Fruit fly (Drosophila melanogaster) whole organism, prepupa: Measurements from ENCODE around the gene CG10669.

Experiments
- Blimp-1 ChIP-seq: fragments of 200-800 bp; sonication (Bioruptor generic); optimal IDR thresholded peaks from 3 replicates; lab custom pipeline; 2017; ENCODE audit warnings: missing biosample characterization, missing genetic modification characterization, mild to moderate bottlenecking, moderate library complexity, missing genetic modification reagents
- CG9139 ChIP-seq: fragments of 200-800 bp; sonication (Bioruptor generic); optimal IDR thresholded peaks from 3 replicates; lab custom pipeline; 2017; ENCODE audit warnings: missing biosample characterization, mild to moderate bottlenecking, missing genetic modification characterization
- Hr4 ChIP-seq: fragments of 200-800 bp; sonication (Bioruptor generic); optimal IDR thresholded peaks from 3 replicates; lab custom pipeline; 2016; ENCODE audit warnings: missing biosample characterization, missing genetic modification characterization
- spab ChIP-seq: fragments of 200-800 bp; sonication (Bioruptor generic); optimal IDR thresholded peaks from 2 replicates; lab custom pipeline; 2017; ENCODE audit warnings: missing biosample characterization, mild to moderate bottlenecking, missing genetic modification characterization, missing genetic modification reagents

DNA sequence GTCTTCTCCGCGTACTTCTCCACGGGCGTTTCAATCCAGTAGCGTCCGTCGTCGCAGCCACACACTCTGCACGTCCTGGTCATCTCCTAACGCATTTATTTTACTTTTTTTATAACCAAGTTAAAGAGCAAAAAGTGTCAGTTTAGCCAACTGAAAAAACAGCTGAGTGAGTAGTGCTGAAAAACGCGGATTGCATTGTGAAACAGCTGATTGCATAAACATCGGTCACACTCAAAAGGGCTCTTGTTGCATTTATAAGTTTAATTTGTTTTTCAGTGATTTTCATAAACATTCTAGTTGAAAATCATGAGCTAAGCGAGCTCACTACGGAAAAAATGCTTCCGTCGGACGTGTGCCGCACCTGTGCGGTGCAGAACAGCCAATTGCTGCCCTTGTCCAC is at the start of gene CG10669, which contains the start of gene CG11902:
- TF ChIP-seq spab (GFP tag; lab: Kevin White, UChicago) (no peak), Blimp-1 (no peak), Hr4 (GFP tag; lab: Kevin White, UChicago) (no peak), CG9139 (GFP tag; lab: Kevin White, UChicago) (no peak)
